Fruit fly (Drosophila melanogaster): ENCODE results near the gene CG11760.

Gene CG11760

DNA sequence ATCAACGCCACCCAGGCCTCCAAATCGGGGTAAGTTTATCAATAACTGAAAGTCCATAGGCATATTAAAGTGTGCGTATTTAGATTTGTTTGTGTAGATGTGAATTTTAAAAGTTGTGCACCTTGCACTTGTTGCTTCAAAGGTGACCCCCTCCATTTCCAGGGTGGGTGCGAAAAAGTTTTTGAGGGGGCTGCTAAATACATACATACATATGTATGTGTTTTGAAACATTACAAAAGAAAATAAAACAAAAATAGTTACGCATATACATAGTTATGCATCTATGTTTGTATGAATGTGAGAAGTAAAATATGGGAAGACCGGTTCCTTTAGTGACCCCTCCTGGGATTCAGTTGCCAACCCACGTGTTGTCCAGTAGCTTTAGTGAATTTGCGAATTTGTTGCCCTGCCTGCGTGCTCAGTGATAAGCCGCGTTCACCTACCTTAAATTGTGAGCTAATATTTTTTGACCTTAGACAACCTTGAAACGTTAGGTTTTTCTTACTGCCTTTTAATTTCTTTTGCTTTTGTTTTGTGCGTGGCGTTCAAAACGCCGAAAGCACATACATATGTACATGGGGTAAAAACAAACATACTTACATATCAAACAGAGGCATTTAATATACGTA is 49.0 kb upstream of the CG11760 start (continued):
- no peak for TF ChIP-seq pb (GFP tag; optimal IDR thresholded peaks at IDR 0.05)
- TF ChIP-seq CG17361 (GFP tag; IDR thresholded peaks at IDR 0.05): no peak
- no peak for TF ChIP-seq Fer2 (tag; optimal IDR thresholded peaks at IDR 0.05)
- TF ChIP-seq CG12769 (tag; optimal IDR thresholded peaks at IDR 0.05): peak; percentile 29
- TF ChIP-seq ken (GFP tag; IDR thresholded peaks at IDR 0.05): no peak
- no peak for TF ChIP-seq CG12391 (tag; optimal IDR thresholded peaks at IDR 0.05)
- no peak for TF ChIP-seq Ssrp (tag; optimal IDR thresholded peaks at IDR 0.05)
- TF ChIP-seq CG2875 (GFP tag; optimal IDR thresholded peaks at IDR 0.05): peak; percentile 8
- TF ChIP-seq Sry-δ (GFP tag; optimal IDR thresholded peaks at IDR 0.05): no peak
- TF ChIP-seq Dbx (GFP tag; IDR thresholded peaks at IDR 0.05): no peak

DNA sequence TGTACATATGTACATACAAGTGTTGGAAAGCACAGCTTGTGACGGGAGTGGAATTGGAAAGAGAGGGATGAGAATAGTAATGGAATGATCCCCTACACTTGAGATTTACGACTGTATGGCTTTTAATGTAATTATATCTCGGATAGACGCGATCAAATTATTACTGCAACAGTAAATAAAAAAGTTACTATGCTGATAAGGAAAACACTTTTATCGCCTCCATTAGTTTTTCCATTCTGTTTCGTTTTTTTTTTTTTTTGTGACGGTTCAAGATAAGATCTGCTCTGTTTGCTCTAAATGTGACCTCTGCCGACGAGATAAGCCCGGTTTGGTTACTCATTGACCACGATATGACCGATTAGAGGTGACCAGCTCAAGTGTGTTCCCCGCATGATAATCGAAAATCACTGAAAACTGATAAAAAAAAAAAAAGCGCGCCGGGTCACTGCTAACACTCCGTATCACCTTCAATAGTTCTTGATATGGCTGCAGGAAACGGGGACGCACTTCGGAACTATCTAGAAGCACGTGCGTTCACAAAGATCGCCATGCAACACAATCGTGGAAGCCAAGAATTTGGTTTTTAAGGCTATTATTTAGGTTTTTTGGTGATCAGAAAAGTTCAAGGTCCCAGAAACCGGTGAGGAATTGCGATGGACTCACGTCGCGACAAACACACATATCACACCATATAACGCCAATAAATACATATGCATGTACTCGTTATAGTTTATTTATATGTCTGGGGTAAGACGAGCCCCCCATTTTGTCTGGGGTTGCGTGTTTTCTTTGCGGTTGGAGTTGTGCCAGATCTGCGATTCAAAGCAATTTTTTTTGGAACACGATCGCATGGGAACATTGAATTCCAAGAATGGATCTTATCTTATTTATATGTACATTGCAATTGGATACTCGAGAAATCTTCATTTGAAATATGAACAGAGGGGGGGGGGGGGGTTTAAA is 48.2 kb upstream of the CG11760 start, which contains the start of gene p:
p (minus strand) TSS at position 156 of the 963 bp plus-strand sequence.
- TF ChIP-seq CG4360 (GFP tag; IDR thresholded peaks at IDR 0.05) (no peak), exex (tag; optimal IDR thresholded peaks at IDR 0.05) (peak; percentile 87), CG31441 (GFP tag; IDR thresholded peaks at IDR 0.05) (peak; percentile 26; the same call in 1 of the 2 replicates), stc (GFP tag; IDR thresholded peaks at IDR 0.05) (0 out of 2 replicates have a peak, but pooled peaks have one; percentile 21), CG12299 (tag; optimal IDR thresholded peaks at IDR 0.05) (peak; percentile 37), Stat92E (GFP tag; optimal IDR thresholded peaks at IDR 0.05) (no peak), Dip2 (GFP tag; IDR thresholded peaks at IDR 0.05) (no peak), Jarid2 (GFP tag; optimal IDR thresholded peaks at IDR 0.05) (no peak), CG10147 (GFP tag; optimal IDR thresholded peaks at IDR 0.05) (peak; percentile 18), CG4404 (GFP tag; IDR thresholded peaks at IDR 0.05) (no peak), yki (optimal IDR thresholded peaks at IDR 0.05) (no peak), cas (GFP tag; IDR thresholded peaks at IDR 0.05) (0 out of 2 replicates have a peak, but pooled peaks have one; percentile 13), Awh (GFP tag; IDR thresholded peaks at IDR 0.05) (0 out of 2 replicates have a peak, but pooled peaks have one; percentile 46), CG18476 (GFP tag; optimal IDR thresholded peaks at IDR 0.05) (peak; percentile 27), az2 (GFP tag; optimal IDR thresholded peaks at IDR 0.05) (peak; percentile 26), CG15601 (tag; optimal IDR thresholded peaks at IDR 0.05) (peak; percentile 60), CG1832 (GFP tag; optimal IDR thresholded peaks at IDR 0.05) (no peak), CG3281 (GFP tag; optimal IDR thresholded peaks at IDR 0.05) (peak; percentile 14), usp (GFP tag; optimal IDR thresholded peaks at IDR 0.05) (no peak), sug (tag; optimal IDR thresholded peaks at IDR 0.05) (peak; percentile 4), CG13894 (tag; optimal IDR thresholded peaks at IDR 0.05) (peak; percentile 32), Aef1 (GFP tag; IDR thresholded peaks at IDR 0.05) (no peak; the same call in 2 of the 3 replicates), CG12104 (GFP tag; optimal IDR thresholded peaks at IDR 0.05) (no peak), pros (GFP tag; optimal IDR thresholded peaks at IDR 0.05) (no peak), Meics (GFP tag; optimal IDR thresholded peaks at IDR 0.05) (peak; percentile 60), CG18262 (tag; optimal IDR thresholded peaks at IDR 0.05) (peak; percentile 41), trem (tag; optimal IDR thresholded peaks at IDR 0.05) (peak; percentile 19), GATAe (GFP tag; conservative IDR thresholded peaks at IDR 0.05) (peak; percentile 72; the same call in 1 of the 2 replicates), danr (GFP tag; IDR thresholded peaks at IDR 0.05) (no peak), B-H1 (GFP tag; IDR thresholded peaks at IDR 0.05) (no peak; the same call in 2 of the 3 replicates), seq (GFP tag; IDR thresholded peaks at IDR 0.05) (no peak; the same call in 1 of the 2 replicates), lilli (GFP tag; optimal IDR thresholded peaks at IDR 0.05) (peak; percentile 46), twi (tag; optimal IDR thresholded peaks at IDR 0.05) (no peak), CG12391 (tag; optimal IDR thresholded peaks at IDR 0.05) (peak; percentile 17), TFAM (GFP tag; optimal IDR thresholded peaks at IDR 0.05) (no peak), CG17802 (tag; optimal IDR thresholded peaks at IDR 0.05) (no peak), bigmax (GFP tag; optimal IDR thresholded peaks at IDR 0.05) (no peak)
